Worm (Caenorhabditis elegans): ENCODE results near the gene H12D21.11.

The H12D21.11 gene

ce11 chrV:14943774-14944173 lies 28.1 kb downstream of the H12D21.11 start:
- TF ChIP-seq ceh-28 (tag; optimal IDR thresholded peaks at IDR 0.05) = peak; percentile 86
- TF ChIP-seq mep-1 (tag; optimal IDR thresholded peaks at IDR 0.05) = no peak

- no peak for TF ChIP-seq hlh-30 (tag; optimal IDR thresholded peaks at IDR 0.05; ENCODE audit: insufficient read depth)
- TF ChIP-seq nhr-77 (tag; optimal IDR thresholded peaks at IDR 0.05) = no peak
- TF ChIP-seq F10B5.3 (tag; optimal IDR thresholded peaks at IDR 0.05) = no peak
- peak; percentile 53 for TF ChIP-seq ceh-28 (tag; optimal IDR thresholded peaks at IDR 0.05)
- no peak for TF ChIP-seq skn-1 (tag; optimal IDR thresholded peaks at IDR 0.05)
- no peak for TF ChIP-seq mes-2 (tag; optimal IDR thresholded peaks at IDR 0.05; ENCODE audit: poor library complexity, severe bottlenecking)
- TF ChIP-seq mep-1 (tag; optimal IDR thresholded peaks at IDR 0.05) = no peak
- TF ChIP-seq aly-2 (tag; optimal IDR thresholded peaks at IDR 0.05) = no peak
- TF ChIP-seq pqm-1 (tag; optimal IDR thresholded peaks at IDR 0.05) = no peak
These were observed 29.4 kb downstream of the H12D21.11 start for ce11 chrV:14945124-14945523.

ce11 chrV:14945697-14946096 lies 30.0 kb downstream of the H12D21.11 start, which contains the start of gene C30G7.3:
TSS of gene C30G7.3 (minus strand) at chrV:14945704.
- TF ChIP-seq ceh-28 (tag; optimal IDR thresholded peaks at IDR 0.05) (peak; percentile 51), zfp-2 (tag; optimal IDR thresholded peaks at IDR 0.05) (no peak)

ce11 chrV:14947022-14947421 lies 31.3 kb downstream of the H12D21.11 start, which contains the start of gene C30G7.4:
TSS of gene C30G7.4 (minus strand) at chrV:14947122.
- no peak for TF ChIP-seq mep-1 (tag; optimal IDR thresholded peaks at IDR 0.05)

ce11 chrV:14948566-14948965 lies 32.9 kb downstream of the H12D21.11 start:
- TF ChIP-seq saeg-2 (GFP tag; IDR thresholded peaks at IDR 0.05) = no peak
- peak in 1 of 2 experiments; percentile 76 for TF ChIP-seq mdl-1 (tag; optimal IDR thresholded peaks at IDR 0.05)
- no peak for TF ChIP-seq snpc-4 (tag; optimal IDR thresholded peaks at IDR 0.05)
- TF ChIP-seq hlh-30 (tag; optimal IDR thresholded peaks at IDR 0.05; ENCODE audit: insufficient read depth) = peak; percentile 61
- TF ChIP-seq nhr-6 (tag; optimal IDR thresholded peaks at IDR 0.05) = peak; percentile 18
- no peak for TF ChIP-seq hmg-1.1 (GFP tag; IDR thresholded peaks at IDR 0.05)
- TF ChIP-seq rbr-2 (tag; optimal IDR thresholded peaks at IDR 0.05) = peak; percentile 31
- TF ChIP-seq fos-1 (tag; optimal IDR thresholded peaks at IDR 0.05) = no peak
- TF ChIP-seq F26F4.8 (GFP tag; conservative IDR thresholded peaks at IDR 0.05) = no peak
- TF ChIP-seq tag-97 (GFP tag; IDR thresholded peaks at IDR 0.05) = no peak
- TF ChIP-seq ceh-28 (tag; optimal IDR thresholded peaks at IDR 0.05) = no peak
- peak; percentile 3 for TF ChIP-seq fkh-10 (GFP tag; optimal IDR thresholded peaks at IDR 0.05)
- no peak for TF ChIP-seq dpl-1 (GFP tag; optimal IDR thresholded peaks at IDR 0.05)
- peak in 1 of 2 experiments; percentile 70 for TF ChIP-seq daf-16 (GFP tag; optimal IDR thresholded peaks at IDR 0.05)
- no peak for TF ChIP-seq daf-16 (tag; optimal IDR thresholded peaks at IDR 0.05)
- no peak for TF ChIP-seq gei-8 (GFP tag; optimal IDR thresholded peaks at IDR 0.05)
- TF ChIP-seq mes-2 (tag; optimal IDR thresholded peaks at IDR 0.05; ENCODE audit: poor library complexity, severe bottlenecking) = no peak

ce11 chrV:14949477-14949876 lies 33.8 kb downstream of the H12D21.11 start, which contains the start of gene hil-1:
TSS of gene hil-1 (plus strand) at chrV:14949777.
- TF ChIP-seq nhr-41 (GFP tag; IDR thresholded peaks at IDR 0.05) = no peak
- no peak for TF ChIP-seq nhr-77 (tag; optimal IDR thresholded peaks at IDR 0.05)

- TF ChIP-seq aha-1 (tag) (no peak), lin-39 (tag; optimal IDR thresholded peaks at IDR 0.05) (no peak), tra-1 (GFP tag; IDR thresholded peaks at IDR 0.05) (no peak), mxl-3 (GFP tag; optimal IDR thresholded peaks at IDR 0.05) (no peak), nhr-11 (tag; optimal IDR thresholded peaks at IDR 0.05) (no peak)
These were observed 38.9 kb downstream of the H12D21.11 start, which contains the start of gene C30G7.5 for ce11 chrV:14954633-14955032. TSS of gene C30G7.5 (minus strand) at chrV:14954733.
